Worm (Caenorhabditis elegans) whole organism, young adult: ENCODE results near the gene B0280.9.

Experiments
- B0261.1 ChIP-seq: sonication (generic microtip); optimal IDR thresholded peaks from 2 replicates; lab custom pipeline; 2016; ENCODE audit warnings: mild to moderate bottlenecking, missing genetic modification characterization, moderate library complexity, missing compliant biosample characterization
- F55B11.4 ChIP-seq: sonication (generic microtip); optimal IDR thresholded peaks from 2 replicates; lab custom pipeline; 2016; ENCODE audit warnings: missing compliant biosample characterization, missing genetic modification characterization, borderline replicate concordance; ENCODE audit not compliant: insufficient read depth
- cebp-1 ChIP-seq, 2 experiments: fragments of 200-800 bp in 1 of 2; sonication (Bioruptor generic) in 1 of 2; sonication (generic microtip) in 1 of 2; IDR thresholded peaks in 1 of 2; optimal IDR thresholded peaks in 1 of 2; 2 replicates each; pipeline versions ENCODE4 v1.3.6 to Lab custom; 2017 to 2022; ENCODE audit warnings: missing compliant biosample characterization in 2 of 2, missing genetic modification characterization in 2 of 2, mild to moderate bottlenecking in 1 of 2, missing genetic modification reagents in 1 of 2, moderate library complexity in 1 of 2
- ceh-79 ChIP-seq: sonication (generic microtip); optimal IDR thresholded peaks from 2 replicates; lab custom pipeline; 2017; ENCODE audit warnings: mild to moderate bottlenecking, missing genetic modification characterization, missing compliant biosample characterization
- hlh-12 ChIP-seq: sonication (generic microtip); optimal IDR thresholded peaks from 2 replicates; lab custom pipeline; 2016; ENCODE audit warnings: missing genetic modification characterization, missing compliant biosample characterization
- hlh-26 ChIP-seq: fragments of 200-800 bp; sonication (Bioruptor generic); conservative IDR thresholded peaks from 2 replicates; pipeline ENCODE4 v1.3.6; 2022; ENCODE audit warnings: missing genetic modification reagents, missing genetic modification characterization, missing compliant biosample characterization
- lin-54 ChIP-seq: fragments of 200-800 bp; sonication (Bioruptor generic); optimal IDR thresholded peaks from 2 replicates; lab custom pipeline; 2018; ENCODE audit warnings: mild to moderate bottlenecking, missing genetic modification characterization, missing compliant biosample characterization
- nfya-1 ChIP-seq: sonication (generic microtip); optimal IDR thresholded peaks from 2 replicates; lab custom pipeline; 2017; ENCODE audit warnings: antibody characterized with exemption, missing compliant biosample characterization, missing genetic modification characterization, borderline replicate concordance; ENCODE audit not compliant: insufficient read depth
- pha-4 ChIP-seq: fragments of 150-350 bp; sonication (generic microtip); optimal IDR thresholded peaks from 2 replicates; lab custom pipeline; 2014; ENCODE audit warnings: missing biosample characterization, missing genetic modification reagents, missing genetic modification characterization
- snpc-4 ChIP-seq, 5 experiments: fragments of 150-350 bp in 1 of 5; sonication (generic microtip) in 4 of 5; optimal IDR thresholded peaks; 2 replicates each; lab custom pipeline; 2014 to 2018; ENCODE audit warnings: missing genetic modification characterization in 5 of 5, missing biosample characterization in 3 of 5, antibody characterized with exemption in 2 of 5, mild to moderate bottlenecking in 2 of 5, missing compliant biosample characterization in 2 of 5, missing genotype in 2 of 5, moderate library complexity in 2 of 5, missing genetic modification reagents in 1 of 5
- tbp1 ChIP-seq: fragments of 200-800 bp; sonication (Bioruptor generic); optimal IDR thresholded peaks from 2 replicates; lab custom pipeline; 2018; ENCODE audit warnings: mild to moderate bottlenecking, missing genetic modification characterization, missing compliant biosample characterization
- unc-130 ChIP-seq: sonication (generic microtip); optimal IDR thresholded peaks from 2 replicates; lab custom pipeline; 2016; ENCODE audit warnings: missing genetic modification reagents, missing genetic modification characterization, missing compliant biosample characterization
- unc-62 ChIP-seq: fragments of 150-350 bp; optimal IDR thresholded peaks from 2 replicates; lab custom pipeline; 2014; ENCODE audit warnings: missing biosample characterization, missing genetic modification reagents, missing genetic modification characterization
- ztf-28 ChIP-seq: fragments of 200-800 bp; sonication (Bioruptor generic); IDR thresholded peaks from 2 replicates; pipeline ENCODE4 v1.3.6; 2022; ENCODE audit warnings: missing genetic modification reagents, missing genetic modification characterization, missing compliant biosample characterization

DNA sequence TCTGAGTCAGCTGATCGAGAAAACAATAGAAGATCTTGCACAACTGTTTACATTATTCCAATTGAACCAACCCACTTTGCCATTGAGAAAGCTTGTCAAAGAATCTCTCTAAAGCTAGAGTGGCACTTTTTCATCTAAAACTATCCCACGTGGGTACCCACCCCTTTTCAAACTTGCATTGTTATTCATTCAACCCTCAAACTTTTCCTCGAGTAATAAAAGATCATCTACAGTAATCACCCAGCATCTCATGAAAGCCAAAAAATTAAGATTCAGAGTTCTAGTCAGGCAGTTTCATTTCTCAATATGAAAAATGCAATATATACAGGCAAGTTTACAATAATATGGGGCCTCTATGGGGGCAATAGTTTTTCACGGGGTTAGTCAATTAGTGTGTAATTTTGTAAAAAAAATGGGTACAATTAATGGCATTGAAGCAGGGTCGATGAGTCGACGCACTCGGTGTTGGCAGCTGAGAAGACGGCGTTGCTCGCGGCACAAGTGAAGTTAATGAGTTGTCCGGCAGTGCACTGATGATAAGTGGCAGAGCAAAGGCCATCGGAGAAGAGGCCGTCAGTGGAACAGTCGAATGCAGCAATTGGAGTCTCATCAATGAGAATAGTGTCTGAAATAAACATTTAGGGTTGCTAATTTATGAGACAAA, 20.7 kb downstream of the B0280.9 start:
- peak; percentile 37 for TF ChIP-seq snpc-4 (GFP tag; optimal IDR thresholded peaks at IDR 0.05; lab: Kevin White, UChicago)
- peak in 1 of 4 experiments; percentile 71 for TF ChIP-seq snpc-4 (tag; optimal IDR thresholded peaks at IDR 0.05; lab: Kevin White, UChicago)
- TF ChIP-seq unc-130 (GFP tag; lab: Kevin White, UChicago), result peak; percentile 74
- peak; percentile 70 for TF ChIP-seq lin-54
- no peak for TF ChIP-seq ceh-79 (tag; lab: Kevin White, UChicago)
- no peak; the same call in 1 of the 2 replicates for TF ChIP-seq cebp-1 (GFP tag; IDR thresholded peaks at IDR 0.05; lab: Robert Waterston, UW)
- TF ChIP-seq cebp-1 (tag; optimal IDR thresholded peaks at IDR 0.05; lab: Kevin White, UChicago), result no peak
- TF ChIP-seq nfya-1 (tag; lab: Kevin White, UChicago), result no peak
- no peak for TF ChIP-seq pha-4 (tag; lab: Kevin White, UChicago)
- TF ChIP-seq F55B11.4 (tag; lab: Kevin White, UChicago), result no peak
- TF ChIP-seq B0261.1 (tag; lab: Kevin White, UChicago), result no peak
- no peak for TF ChIP-seq ztf-28 (GFP tag; lab: Robert Waterston, UW)
- peak; percentile 35 for TF ChIP-seq tbp1
- no peak for TF ChIP-seq hlh-12 (tag; lab: Kevin White, UChicago)
- no peak for TF ChIP-seq hlh-26 (GFP tag; lab: Robert Waterston, UW)
- TF ChIP-seq unc-62 (GFP tag; lab: Kevin White, UChicago), result no peak
